Fruit fly (Drosophila melanogaster): ENCODE data around the gene Pus1.

- TF ChIP-seq Sin3A (optimal IDR thresholded peaks at IDR 0.05) (no peak), ttk (optimal IDR thresholded peaks at IDR 0.05) (no peak), psq (optimal IDR thresholded peaks at IDR 0.05) (no peak), h (optimal IDR thresholded peaks at IDR 0.05) (no peak)
Observed at dm6 chr3R:20554300-20554699, 38.2 kb downstream of the Pus1 start, which contains the start of gene att-ORFB.
